Worm (Caenorhabditis elegans): ENCODE measurements around the gene aldo-1.
A peak's percentile ranks its signal among the peaks of the same experiment; 100 is the strongest.

Gene aldo-1

ce11 chrIII:13544593-13544992 is 20.1 kb downstream of the aldo-1 start:
- TF ChIP-seq egl-27 (tag; optimal IDR thresholded peaks at IDR 0.05), result no peak
- peak; percentile 45 for TF ChIP-seq lin-14 (GFP tag; optimal IDR thresholded peaks at IDR 0.05)
- no peak for TF ChIP-seq ceh-82 (tag; optimal IDR thresholded peaks at IDR 0.05)
- TF ChIP-seq unc-62 (GFP tag; optimal IDR thresholded peaks at IDR 0.05), result no peak
- TF ChIP-seq tlp-1 (tag; optimal IDR thresholded peaks at IDR 0.05), result no peak
- no peak for TF ChIP-seq efl-1 (optimal IDR thresholded peaks at IDR 0.05)
- peak in 1 of 2 experiments; percentile 92 for TF ChIP-seq efl-1 (GFP tag; optimal IDR thresholded peaks at IDR 0.05 in 1 of 2)
- TF ChIP-seq sox-4 (tag; optimal IDR thresholded peaks at IDR 0.05), result no peak
- TF ChIP-seq unc-86 (tag; optimal IDR thresholded peaks at IDR 0.05), result no peak
- TF ChIP-seq nhr-237 (tag; optimal IDR thresholded peaks at IDR 0.05), result no peak
- peak; percentile 39 for TF ChIP-seq snu-23 (GFP tag; optimal IDR thresholded peaks at IDR 0.05)
- TF ChIP-seq blmp-1 (tag; optimal IDR thresholded peaks at IDR 0.05), result peak; percentile 46
- no peak for TF ChIP-seq ets-5 (GFP tag; IDR thresholded peaks at IDR 0.05)
- no peak for TF ChIP-seq rnt-1 (tag; optimal IDR thresholded peaks at IDR 0.05)
- TF ChIP-seq skn-1 (tag; optimal IDR thresholded peaks at IDR 0.05), result no peak
- TF ChIP-seq tbx-2 (tag; optimal IDR thresholded peaks at IDR 0.05), result no peak
- no peak for TF ChIP-seq ces-1 (GFP tag; optimal IDR thresholded peaks at IDR 0.05)
- TF ChIP-seq ama-1 (optimal IDR thresholded peaks at IDR 0.05), result no peak
- TF ChIP-seq nhr-28 (tag; optimal IDR thresholded peaks at IDR 0.05), result no peak
- TF ChIP-seq C16A3.4 (tag; optimal IDR thresholded peaks at IDR 0.05), result no peak
- TF ChIP-seq C34B4.2 (tag; optimal IDR thresholded peaks at IDR 0.05), result no peak
- TF ChIP-seq lsy-2 (tag; optimal IDR thresholded peaks at IDR 0.05), result no peak
- TF ChIP-seq egl-13 (tag; optimal IDR thresholded peaks at IDR 0.05), result no peak
- peak; percentile 20 for TF ChIP-seq nhr-20 (tag; optimal IDR thresholded peaks at IDR 0.05)
- peak; percentile 26 for TF ChIP-seq pqm-1 (tag; optimal IDR thresholded peaks at IDR 0.05)
- no peak for TF ChIP-seq F16B12.6 (tag; optimal IDR thresholded peaks at IDR 0.05)
- TF ChIP-seq hlh-17 (GFP tag; optimal IDR thresholded peaks at IDR 0.05; ENCODE audit: borderline replicate concordance), result no peak
- TF ChIP-seq grh-1 (GFP tag; IDR thresholded peaks at IDR 0.05), result no peak
- TF ChIP-seq hpl-2 (GFP tag; optimal IDR thresholded peaks at IDR 0.05), result no peak
- TF ChIP-seq C04F5.9 (tag; optimal IDR thresholded peaks at IDR 0.05), result no peak
- no peak for TF ChIP-seq swsn-7 (tag; optimal IDR thresholded peaks at IDR 0.05)
- TF ChIP-seq nhr-47 (tag; optimal IDR thresholded peaks at IDR 0.05), result no peak
- TF ChIP-seq mdl-1 (tag; optimal IDR thresholded peaks at IDR 0.05), result peak in 1 of 2 experiments; percentile 41
- TF ChIP-seq vab-15 (tag; optimal IDR thresholded peaks at IDR 0.05), result no peak
- no peak for TF ChIP-seq ceh-63 (GFP tag; optimal IDR thresholded peaks at IDR 0.05)
- no peak for TF ChIP-seq ceh-90 (tag; optimal IDR thresholded peaks at IDR 0.05)
- no peak for TF ChIP-seq hlh-4 (tag; optimal IDR thresholded peaks at IDR 0.05)
- peak; percentile 59 for TF ChIP-seq elt-2 (tag; optimal IDR thresholded peaks at IDR 0.05)
- TF ChIP-seq zag-1 (tag; optimal IDR thresholded peaks at IDR 0.05), result no peak
- no peak for TF ChIP-seq nhr-84 (tag; optimal IDR thresholded peaks at IDR 0.05)
- TF ChIP-seq aly-2 (tag; optimal IDR thresholded peaks at IDR 0.05), result no peak
- TF ChIP-seq dpl-1 (GFP tag; optimal IDR thresholded peaks at IDR 0.05), result no peak
- no peak for TF ChIP-seq fkh-10 (GFP tag; optimal IDR thresholded peaks at IDR 0.05)
- TF ChIP-seq nhr-77 (tag; optimal IDR thresholded peaks at IDR 0.05), result no peak
- no peak for TF ChIP-seq xbp-1 (tag; optimal IDR thresholded peaks at IDR 0.05)
- peak in 1 of 2 experiments; percentile 36 for TF ChIP-seq lin-35 (GFP tag; optimal IDR thresholded peaks at IDR 0.05)
- TF ChIP-seq efl-3 (GFP tag; optimal IDR thresholded peaks at IDR 0.05), result no peak
- TF ChIP-seq nhr-71 (tag; optimal IDR thresholded peaks at IDR 0.05), result no peak
- no peak for TF ChIP-seq unc-98 (GFP tag; IDR thresholded peaks at IDR 0.05)
- no peak for TF ChIP-seq fkh-8 (tag; optimal IDR thresholded peaks at IDR 0.05)
- TF ChIP-seq fos-1 (tag; optimal IDR thresholded peaks at IDR 0.05), result no peak
- no peak for TF ChIP-seq lin-15B (tag; optimal IDR thresholded peaks at IDR 0.05)
- no peak for TF ChIP-seq sup-37 (GFP tag; optimal IDR thresholded peaks at IDR 0.05)
- TF ChIP-seq pax-3 (tag; optimal IDR thresholded peaks at IDR 0.05), result no peak
- TF ChIP-seq elt-3 (tag; optimal IDR thresholded peaks at IDR 0.05), result peak; percentile 67 to 92 (median 87)
